Worm (Caenorhabditis elegans) whole organism, early embryonic: ENCODE data around the gene aagr-2.
"Not testable (repeated sequence)": the region's sequence is repeated elsewhere in the genome, so short reads cannot be mapped to it uniquely, and the experiment has no call there.

ENCODE experiments used
- B0310.2 ChIP-seq: sonication (generic microtip); optimal IDR thresholded peaks from 2 replicates; lab custom pipeline; 2016; ENCODE audit warnings: mild to moderate bottlenecking, missing genetic modification characterization, missing compliant biosample characterization
- F13C5.2 ChIP-seq: sonication (generic microtip); optimal IDR thresholded peaks from 2 replicates; lab custom pipeline; 2017; ENCODE audit warnings: mild to moderate bottlenecking, missing genetic modification characterization, inconsistent platforms, missing compliant biosample characterization
- aly-1 ChIP-seq: sonication (generic microtip); optimal IDR thresholded peaks from 2 replicates; lab custom pipeline; 2016; ENCODE audit warnings: missing genetic modification characterization, missing compliant biosample characterization
- ama-1 ChIP-seq: fragments of 150-350 bp; optimal IDR thresholded peaks from 2 replicates; lab custom pipeline; 2014
- ceh-13 ChIP-seq: fragments of 200-800 bp; sonication (Bioruptor generic); optimal IDR thresholded peaks from 2 replicates; lab custom pipeline; 2018; ENCODE audit warnings: mild to moderate bottlenecking, missing genetic modification characterization, missing compliant biosample characterization
- ceh-36 ChIP-seq: sonication (generic microtip); optimal IDR thresholded peaks from 2 replicates; lab custom pipeline; 2016; ENCODE audit warnings: missing genetic modification characterization, inconsistent platforms, missing compliant biosample characterization
- ets-7 ChIP-seq: sonication (generic microtip); optimal IDR thresholded peaks from 2 replicates; lab custom pipeline; 2016; ENCODE audit warnings: missing genotype, missing genetic modification characterization, missing compliant biosample characterization
- flt-1 ChIP-seq: fragments of 200-800 bp; sonication (Bioruptor generic); IDR thresholded peaks from 2 replicates; pipeline ENCODE4 v1.3.6; 2022; ENCODE audit warnings: missing genetic modification characterization, missing compliant biosample characterization
- hmbx-1 ChIP-seq: sonication (generic microtip); optimal IDR thresholded peaks from 2 replicates; lab custom pipeline; 2016; ENCODE audit warnings: mild to moderate bottlenecking, missing genetic modification characterization, missing compliant biosample characterization
- hmg-4 ChIP-seq: fragments of 200-800 bp; sonication (Bioruptor generic); optimal IDR thresholded peaks from 2 replicates; lab custom pipeline; 2018; ENCODE audit warnings: mild to moderate bottlenecking, missing genetic modification characterization, missing compliant biosample characterization
- hnd-1 ChIP-seq: sonication (generic microtip); optimal IDR thresholded peaks from 2 replicates; lab custom pipeline; 2016; ENCODE audit warnings: missing genetic modification characterization, missing compliant biosample characterization
- pes-1 ChIP-seq: fragments of 200-800 bp; sonication (Bioruptor generic); IDR thresholded peaks from 2 replicates; pipeline ENCODE4 v1.3.6; 2022; ENCODE audit warnings: missing genetic modification reagents, missing genetic modification characterization, missing compliant biosample characterization
- scrt-1 ChIP-seq: fragments of 200-800 bp; sonication (Bioruptor generic); IDR thresholded peaks from 2 replicates; pipeline ENCODE4 v1.3.6; 2022; ENCODE audit warnings: missing genetic modification characterization, missing compliant biosample characterization
- sea-1 ChIP-seq: fragments of 200-800 bp; sonication (Bioruptor generic); conservative IDR thresholded peaks from 2 replicates; pipeline ENCODE4 v1.3.6; 2022; ENCODE audit warnings: missing genetic modification characterization, missing compliant biosample characterization
- tbx-11 ChIP-seq: fragments of 200-800 bp; sonication (Bioruptor generic); IDR thresholded peaks from 2 replicates; pipeline ENCODE4 v1.3.6; 2022; ENCODE audit warnings: missing genetic modification characterization, missing compliant biosample characterization
- tbx-37 ChIP-seq: fragments of 200-800 bp; sonication (Bioruptor generic); conservative IDR thresholded peaks from 2 replicates; pipeline ENCODE4 v1.3.6; 2022; ENCODE audit warnings: missing genetic modification reagents, missing genetic modification characterization, missing compliant biosample characterization
- tra-4 ChIP-seq: sonication (generic microtip); optimal IDR thresholded peaks from 2 replicates; lab custom pipeline; 2017; ENCODE audit warnings: missing genetic modification characterization, missing compliant biosample characterization

aagr-2 gene

DNA sequence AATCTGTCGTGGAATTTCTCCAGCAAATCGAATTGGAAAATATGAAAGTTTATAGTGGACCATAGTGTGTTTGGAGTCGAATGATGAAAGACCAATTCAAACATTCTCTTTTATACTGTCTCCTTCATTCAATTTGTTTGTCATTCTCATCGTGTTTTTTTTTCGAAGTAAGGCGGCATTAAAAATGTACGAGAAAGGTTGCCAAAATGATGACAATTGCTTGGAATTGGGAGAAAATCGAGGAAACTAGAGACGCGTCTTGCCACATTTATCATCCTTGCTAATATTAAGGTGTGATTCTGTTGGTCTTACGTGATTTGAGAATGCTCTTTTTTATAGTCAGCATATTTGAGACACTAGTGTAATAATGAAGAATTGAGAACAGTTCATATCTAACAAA is 9.9 kb upstream of the aagr-2 start, which contains the start of gene gst-30:
Gene gst-30, minus strand, starts transcription at position 101 of the 400 bp plus-strand sequence.
- TF ChIP-seq hmbx-1 (tag; lab: Kevin White, UChicago) (no peak), B0310.2 (tag; lab: Kevin White, UChicago) (no peak), ama-1 (lab: Kevin White, UChicago) (no peak), tra-4 (tag; lab: Kevin White, UChicago) (no peak), sea-1 (GFP tag; lab: Robert Waterston, UW) (no peak), flt-1 (GFP tag; lab: Robert Waterston, UW) (no peak), F13C5.2 (tag; lab: Kevin White, UChicago) (no peak), ets-7 (tag; lab: Kevin White, UChicago) (no peak), hmg-4 (no peak), scrt-1 (GFP tag; lab: Robert Waterston, UW) (no peak), aly-1 (no peak), pes-1 (GFP tag; lab: Robert Waterston, UW) (no peak), tbx-11 (GFP tag; lab: Robert Waterston, UW) (no peak), hnd-1 (tag; lab: Kevin White, UChicago) (no peak), tbx-37 (no peak), ceh-36 (tag; lab: Kevin White, UChicago) (no peak), ceh-13 (GFP tag; lab: Kevin White, UChicago) (no peak)

DNA sequence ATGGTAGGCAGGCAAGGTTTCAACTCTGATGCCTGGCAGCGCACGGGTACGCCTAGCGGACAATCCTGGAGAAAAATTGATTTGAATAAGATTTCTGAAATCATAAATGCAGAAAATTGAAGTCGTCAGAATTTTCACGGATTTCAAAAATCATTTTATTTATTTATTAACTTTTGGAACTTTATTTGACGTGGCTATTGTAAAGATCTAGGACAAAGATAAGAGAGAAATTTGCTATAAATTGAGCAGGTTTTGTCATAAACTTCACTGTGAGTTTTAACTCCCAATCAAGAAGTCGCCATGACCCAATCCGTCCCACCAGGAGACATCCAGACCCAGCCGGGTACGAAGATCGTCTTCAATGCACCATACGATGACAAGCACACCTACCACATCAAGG is 7.7 kb upstream of the aagr-2 start, which contains the start of gene msp-152:
Gene msp-152, plus strand, starts transcription at position 301 of the 400 bp plus-strand sequence.
- not testable (repeated sequence) for TF ChIP-seq tbx-11 (GFP tag; lab: Robert Waterston, UW); ama-1 (lab: Kevin White, UChicago); tbx-37

DNA sequence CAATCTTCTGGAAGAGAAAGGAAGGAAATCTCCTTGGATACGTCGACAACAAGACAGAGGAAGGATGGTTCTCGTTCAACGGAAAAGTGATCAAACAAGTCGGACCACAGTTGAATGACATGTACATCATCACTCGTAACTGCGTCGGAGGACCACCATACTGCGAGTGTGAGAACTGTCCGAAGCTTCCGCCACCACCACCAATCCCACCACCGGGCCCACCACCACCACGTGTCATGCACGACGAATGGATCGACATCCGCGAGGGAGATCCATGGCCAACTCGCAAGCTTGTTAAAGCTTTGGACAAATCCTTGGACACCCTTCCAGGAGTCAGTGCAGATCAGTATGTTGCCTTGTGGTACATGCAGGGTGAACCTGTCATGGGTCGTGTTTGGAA is 6.2 kb upstream of the aagr-2 start:
- no peak for TF ChIP-seq tra-4 (tag; lab: Kevin White, UChicago)
- no peak for TF ChIP-seq tbx-37
- TF ChIP-seq ets-7 (tag; lab: Kevin White, UChicago), result no peak
- TF ChIP-seq flt-1 (GFP tag; lab: Robert Waterston, UW), result no peak
- no peak for TF ChIP-seq pes-1 (GFP tag; lab: Robert Waterston, UW)
- no peak for TF ChIP-seq ceh-13 (GFP tag; lab: Kevin White, UChicago)
- TF ChIP-seq hmbx-1 (tag; lab: Kevin White, UChicago), result no peak
- TF ChIP-seq ama-1 (lab: Kevin White, UChicago), result no peak
- TF ChIP-seq ceh-36 (tag; lab: Kevin White, UChicago), result no peak

DNA sequence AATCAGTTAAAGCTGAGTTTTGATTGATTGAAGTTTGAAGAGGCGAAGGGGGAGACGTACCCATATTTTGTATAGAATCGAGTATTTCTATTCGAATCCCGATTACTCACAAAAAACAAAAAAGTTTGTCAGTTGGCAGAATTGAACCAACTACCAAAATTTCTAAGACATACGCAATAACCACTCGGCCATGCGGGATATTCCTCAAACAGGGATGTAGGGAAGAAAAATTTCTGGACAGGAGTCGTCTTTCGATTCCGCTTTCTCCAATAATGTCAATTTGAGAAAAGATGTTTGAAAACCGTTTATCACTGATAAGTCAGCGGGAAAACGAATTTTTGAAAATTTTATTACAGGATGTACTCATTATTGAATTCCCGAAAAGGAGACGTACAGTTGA is 3.3 kb upstream of the aagr-2 start:
- TF ChIP-seq flt-1 (GFP tag; lab: Robert Waterston, UW) (peak; percentile 71), tbx-11 (GFP tag; lab: Robert Waterston, UW) (peak; percentile 64; the same call in 1 of the 2 replicates), pes-1 (GFP tag; lab: Robert Waterston, UW) (peak; percentile 75; the same call in 1 of the 2 replicates), tbx-37 (peak; percentile 64), sea-1 (GFP tag; lab: Robert Waterston, UW) (0 out of 2 replicates have a peak, but pooled peaks have one; percentile 52)

DNA sequence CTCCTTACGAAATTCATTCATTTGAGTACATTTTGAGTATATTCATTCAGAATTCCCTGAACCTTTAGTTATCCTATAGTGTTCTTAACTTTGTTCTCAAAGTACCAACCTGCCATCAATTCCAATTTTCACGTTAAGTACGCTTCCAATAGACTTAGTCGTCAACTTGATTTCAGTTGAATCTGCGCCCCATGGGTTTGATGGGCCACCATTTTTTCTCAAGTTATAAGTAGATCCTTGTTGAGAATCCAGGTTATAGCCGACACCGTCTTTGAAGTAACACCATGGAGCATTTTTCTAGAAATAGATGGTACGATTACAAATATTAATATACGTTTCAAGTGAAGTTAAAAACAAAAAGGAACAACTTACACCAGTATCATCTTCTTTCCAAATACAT is 319 bp downstream of the aagr-2 start:
- TF ChIP-seq scrt-1 (GFP tag; lab: Robert Waterston, UW) (no peak), tbx-37 (no peak), ceh-13 (GFP tag; lab: Kevin White, UChicago) (no peak), ama-1 (lab: Kevin White, UChicago) (no peak)

DNA sequence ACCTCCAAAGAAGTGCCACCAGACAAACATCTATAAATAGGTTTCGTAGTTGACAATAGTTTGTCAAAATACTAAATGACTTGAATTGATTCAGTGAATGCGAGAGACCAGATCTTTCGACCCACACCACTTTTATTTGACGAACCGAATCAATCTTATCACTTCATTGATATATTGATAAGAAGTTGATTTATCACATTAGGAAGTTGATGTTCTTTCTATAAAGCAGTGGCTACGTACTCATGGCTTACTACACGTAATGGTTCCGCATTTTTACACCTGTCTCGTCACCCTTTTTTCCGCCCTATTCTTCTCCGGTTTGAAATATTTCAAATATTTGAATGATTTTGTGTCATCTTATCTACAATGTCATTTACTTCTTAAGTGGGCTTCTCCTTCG is 4.4 kb downstream of the aagr-2 start:
- TF ChIP-seq sea-1 (GFP tag; lab: Robert Waterston, UW) (no peak), ets-7 (tag; lab: Kevin White, UChicago) (no peak), F13C5.2 (tag; lab: Kevin White, UChicago) (no peak), tbx-11 (GFP tag; lab: Robert Waterston, UW) (no peak), ama-1 (lab: Kevin White, UChicago) (no peak), B0310.2 (tag; lab: Kevin White, UChicago) (no peak), scrt-1 (GFP tag; lab: Robert Waterston, UW) (no peak), aly-1 (no peak), ceh-36 (tag; lab: Kevin White, UChicago) (no peak), tbx-37 (no peak), hmg-4 (no peak)

DNA sequence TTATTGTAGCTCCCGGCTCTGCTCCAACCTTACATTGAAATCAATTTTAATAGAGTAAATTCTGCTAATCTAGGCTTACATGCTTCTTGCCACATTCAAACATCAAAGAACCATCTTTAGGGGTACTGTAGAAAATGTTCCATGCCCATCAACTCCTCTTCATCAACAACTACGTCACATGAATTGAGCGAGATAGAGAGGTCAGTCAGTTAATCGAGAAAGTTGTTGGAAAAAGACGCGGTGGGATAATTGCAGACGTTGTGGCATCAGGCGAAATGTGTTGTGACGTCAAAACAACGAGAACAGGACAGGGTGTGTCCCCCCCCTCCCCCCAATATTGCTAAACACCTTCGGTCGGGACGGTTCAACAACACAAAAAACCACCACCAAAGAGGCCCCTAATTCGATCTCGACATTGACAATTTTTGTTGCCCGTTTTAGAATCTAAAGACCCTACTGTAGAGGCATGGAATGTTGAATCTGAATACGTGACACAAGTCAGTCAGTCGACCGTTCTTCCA is 6.5 kb downstream of the aagr-2 start:
- TF ChIP-seq ceh-13 (GFP tag; lab: Kevin White, UChicago) (no peak), tra-4 (tag; lab: Kevin White, UChicago) (no peak), ama-1 (lab: Kevin White, UChicago) (no peak), B0310.2 (tag; lab: Kevin White, UChicago) (no peak), sea-1 (GFP tag; lab: Robert Waterston, UW) (no peak), ets-7 (tag; lab: Kevin White, UChicago) (no peak), flt-1 (GFP tag; lab: Robert Waterston, UW) (no peak), F13C5.2 (tag; lab: Kevin White, UChicago) (no peak), ceh-36 (tag; lab: Kevin White, UChicago) (no peak), aly-1 (no peak), pes-1 (GFP tag; lab: Robert Waterston, UW) (no peak), hmg-4 (no peak), hmbx-1 (tag; lab: Kevin White, UChicago) (no peak), tbx-37 (no peak), hnd-1 (tag; lab: Kevin White, UChicago) (no peak), scrt-1 (GFP tag; lab: Robert Waterston, UW) (no peak)

DNA sequence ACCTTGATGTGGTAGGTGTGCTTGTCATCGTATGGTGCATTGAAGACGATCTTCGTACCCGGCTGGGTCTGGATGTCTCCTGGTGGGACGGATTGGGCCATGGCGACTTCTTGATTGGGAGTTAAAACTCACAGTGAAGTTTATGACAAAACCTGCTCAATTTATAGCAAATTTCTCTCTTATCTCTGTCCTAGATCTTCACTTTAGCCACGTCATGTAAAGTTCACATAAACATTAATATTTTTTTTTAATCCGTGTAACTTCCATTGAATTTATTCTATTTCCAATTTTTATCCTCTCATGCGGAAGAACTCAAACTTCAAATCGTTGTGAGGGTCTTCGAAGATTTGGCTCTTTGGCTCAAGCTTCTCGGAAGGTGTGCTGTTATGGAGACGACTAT is 8.6 kb downstream of the aagr-2 start, which contains the start of gene msp-31:
Gene msp-31, minus strand, starts transcription at position 101 of the 400 bp plus-strand sequence.
- TF ChIP-seq scrt-1 (GFP tag; lab: Robert Waterston, UW); ceh-36 (tag; lab: Kevin White, UChicago); tbx-11 (GFP tag; lab: Robert Waterston, UW): not testable (repeated sequence)
